Worm (Caenorhabditis elegans): ENCODE results near the gene C42D4.13.

Gene C42D4.13

DNA sequence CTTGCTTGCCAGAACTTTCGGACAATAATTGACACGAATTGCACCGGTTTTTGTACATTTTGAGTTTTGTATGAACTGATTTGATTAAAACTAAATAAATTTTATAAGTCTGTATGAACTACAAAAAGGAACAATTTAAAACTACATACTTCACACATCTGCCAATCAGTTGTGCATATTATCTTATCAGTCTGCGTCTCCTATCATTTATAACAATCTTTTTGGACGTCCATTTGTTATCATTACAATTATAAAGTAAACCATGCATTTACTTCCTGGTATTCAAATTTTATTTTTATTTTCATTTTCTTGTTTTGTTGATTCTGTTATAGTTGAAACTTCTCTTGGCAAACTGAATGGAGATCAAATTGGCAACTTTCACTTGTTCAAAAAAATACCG is 7.6 kb downstream of the C42D4.13 start, which contains the start of gene cest-10:
Gene cest-10, plus strand, starts transcription at position 254 of the 400 bp plus-strand sequence.
- TF ChIP-seq F13C5.2 (tag; optimal IDR thresholded peaks at IDR 0.05): no peak
- TF ChIP-seq hmg-4 (GFP tag; optimal IDR thresholded peaks at IDR 0.05): no peak

DNA sequence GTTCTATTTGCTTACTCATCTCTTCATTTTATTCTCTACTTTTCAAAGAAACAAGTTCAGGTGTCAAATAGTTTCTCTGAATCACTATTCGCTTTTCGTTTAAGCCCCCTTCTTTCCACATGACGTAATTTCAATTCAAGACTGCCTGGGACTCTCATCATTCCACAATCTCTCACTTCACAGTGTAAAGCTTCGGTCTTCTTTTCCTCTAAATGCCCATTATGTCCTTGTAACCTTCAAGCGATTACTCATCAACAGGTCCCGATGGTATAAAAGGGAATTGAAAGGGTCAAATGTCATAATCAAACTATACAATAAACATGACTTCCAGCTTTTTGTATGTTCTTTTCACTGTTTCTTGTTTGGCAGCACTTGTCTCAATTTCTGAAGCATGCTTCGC is 9.0 kb downstream of the C42D4.13 start, which contains the start of gene C42D4.3:
Gene C42D4.3, plus strand, starts transcription at position 298 of the 400 bp plus-strand sequence.
- TF ChIP-seq pes-1 (GFP tag; IDR thresholded peaks at IDR 0.05): no peak
- TF ChIP-seq B0310.2 (tag; optimal IDR thresholded peaks at IDR 0.05): no peak
- TF ChIP-seq ceh-36 (tag; optimal IDR thresholded peaks at IDR 0.05): no peak
- no peak for TF ChIP-seq F13C5.2 (tag; optimal IDR thresholded peaks at IDR 0.05)
- no peak for TF ChIP-seq aly-1 (tag; optimal IDR thresholded peaks at IDR 0.05)

- TF ChIP-seq flt-1 (GFP tag; IDR thresholded peaks at IDR 0.05): no peak
Observed at ce11 chrIV:7176887-7177286, 11.0 kb downstream of the C42D4.13 start, which contains the start of gene str-44. Gene str-44, plus strand, starts transcription at chrIV:7177187.

DNA sequence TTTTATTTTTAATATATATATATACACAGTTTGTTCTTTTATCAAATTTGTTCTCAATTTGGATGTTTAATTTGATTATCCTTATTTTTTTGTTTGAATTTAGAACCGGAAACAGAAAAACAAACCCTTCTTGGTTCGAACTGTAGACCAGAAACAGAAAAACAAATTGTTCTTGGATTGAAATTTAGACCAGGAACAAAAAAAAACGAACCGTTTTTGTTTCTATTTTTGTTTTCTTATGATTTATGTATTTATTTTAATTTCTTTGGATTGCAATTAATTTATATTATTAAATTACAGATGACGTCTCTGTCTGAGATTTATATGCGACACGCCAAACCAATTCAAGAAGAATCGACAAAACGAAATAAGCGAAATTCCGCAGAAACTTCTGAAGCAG is 12.6 kb downstream of the C42D4.13 start, which contains the start of gene C42D4.19:
Gene C42D4.19, plus strand, starts transcription at position 301 of the 400 bp plus-strand sequence.
- TF ChIP-seq B0310.2 (tag; optimal IDR thresholded peaks at IDR 0.05) (no peak), hmg-4 (GFP tag; optimal IDR thresholded peaks at IDR 0.05) (no peak), pes-1 (GFP tag; IDR thresholded peaks at IDR 0.05) (no peak), ama-1 (optimal IDR thresholded peaks at IDR 0.05) (no peak), hnd-1 (tag; optimal IDR thresholded peaks at IDR 0.05) (no peak), tbx-37 (GFP tag; conservative IDR thresholded peaks at IDR 0.05) (no peak), flt-1 (GFP tag; IDR thresholded peaks at IDR 0.05) (no peak), ets-7 (tag; optimal IDR thresholded peaks at IDR 0.05) (no peak), ceh-36 (tag; optimal IDR thresholded peaks at IDR 0.05) (no peak), tra-4 (tag; optimal IDR thresholded peaks at IDR 0.05) (no peak), aly-1 (tag; optimal IDR thresholded peaks at IDR 0.05) (no peak), tbx-11 (GFP tag; IDR thresholded peaks at IDR 0.05) (no peak)

ce11 chrIV:7173489-7173888 is 14.4 kb downstream of the C42D4.13 start, which contains the start of gene str-1:
Gene str-1, plus strand, starts transcription at chrIV:7173789.
- TF ChIP-seq aly-1 (tag; optimal IDR thresholded peaks at IDR 0.05) (no peak), tra-4 (tag; optimal IDR thresholded peaks at IDR 0.05) (no peak), ama-1 (optimal IDR thresholded peaks at IDR 0.05) (no peak), ceh-36 (tag; optimal IDR thresholded peaks at IDR 0.05) (no peak), pes-1 (GFP tag; IDR thresholded peaks at IDR 0.05) (no peak), F13C5.2 (tag; optimal IDR thresholded peaks at IDR 0.05) (no peak), hmg-4 (GFP tag; optimal IDR thresholded peaks at IDR 0.05) (no peak), hmbx-1 (tag; optimal IDR thresholded peaks at IDR 0.05) (no peak), tbx-37 (GFP tag; conservative IDR thresholded peaks at IDR 0.05) (no peak), ceh-13 (GFP tag; optimal IDR thresholded peaks at IDR 0.05) (no peak), sea-1 (GFP tag; conservative IDR thresholded peaks at IDR 0.05) (no peak), B0310.2 (tag; optimal IDR thresholded peaks at IDR 0.05) (no peak)

ce11 chrIV:7171222-7171621 is 16.7 kb downstream of the C42D4.13 start, which contains the start of gene str-220:
Gene str-220, minus strand, starts transcription at chrIV:7171322.
- TF ChIP-seq ama-1 (optimal IDR thresholded peaks at IDR 0.05) (no peak), ets-7 (tag; optimal IDR thresholded peaks at IDR 0.05) (no peak), tbx-37 (GFP tag; conservative IDR thresholded peaks at IDR 0.05) (no peak), scrt-1 (GFP tag; IDR thresholded peaks at IDR 0.05) (no peak), flt-1 (GFP tag; IDR thresholded peaks at IDR 0.05) (no peak), pes-1 (GFP tag; IDR thresholded peaks at IDR 0.05) (no peak), hnd-1 (tag; optimal IDR thresholded peaks at IDR 0.05) (no peak), sea-1 (GFP tag; conservative IDR thresholded peaks at IDR 0.05) (no peak), aly-1 (tag; optimal IDR thresholded peaks at IDR 0.05) (no peak), tbx-11 (GFP tag; IDR thresholded peaks at IDR 0.05) (no peak), F13C5.2 (tag; optimal IDR thresholded peaks at IDR 0.05) (no peak), hmbx-1 (tag; optimal IDR thresholded peaks at IDR 0.05) (no peak), tra-4 (tag; optimal IDR thresholded peaks at IDR 0.05) (no peak), B0310.2 (tag; optimal IDR thresholded peaks at IDR 0.05) (no peak)

ce11 chrIV:7167983-7168760 is 19.8 kb downstream of the C42D4.13 start, which contains the start of gene skr-16:
Gene skr-16, plus strand, starts transcription at chrIV:7168710.
- TF ChIP-seq B0310.2 (tag; optimal IDR thresholded peaks at IDR 0.05) (no peak), tbx-11 (GFP tag; IDR thresholded peaks at IDR 0.05) (no peak), scrt-1 (GFP tag; IDR thresholded peaks at IDR 0.05) (no peak), hmg-4 (GFP tag; optimal IDR thresholded peaks at IDR 0.05) (no peak), flt-1 (GFP tag; IDR thresholded peaks at IDR 0.05) (no peak), ets-7 (tag; optimal IDR thresholded peaks at IDR 0.05) (no peak), pes-1 (GFP tag; IDR thresholded peaks at IDR 0.05) (no peak), sea-1 (GFP tag; conservative IDR thresholded peaks at IDR 0.05) (no peak), aly-1 (tag; optimal IDR thresholded peaks at IDR 0.05) (no peak), hmbx-1 (tag; optimal IDR thresholded peaks at IDR 0.05) (no peak), ceh-36 (tag; optimal IDR thresholded peaks at IDR 0.05) (no peak), tbx-37 (GFP tag; conservative IDR thresholded peaks at IDR 0.05) (no peak), ama-1 (optimal IDR thresholded peaks at IDR 0.05) (no peak), F13C5.2 (tag; optimal IDR thresholded peaks at IDR 0.05) (no peak), tra-4 (tag; optimal IDR thresholded peaks at IDR 0.05) (no peak)

DNA sequence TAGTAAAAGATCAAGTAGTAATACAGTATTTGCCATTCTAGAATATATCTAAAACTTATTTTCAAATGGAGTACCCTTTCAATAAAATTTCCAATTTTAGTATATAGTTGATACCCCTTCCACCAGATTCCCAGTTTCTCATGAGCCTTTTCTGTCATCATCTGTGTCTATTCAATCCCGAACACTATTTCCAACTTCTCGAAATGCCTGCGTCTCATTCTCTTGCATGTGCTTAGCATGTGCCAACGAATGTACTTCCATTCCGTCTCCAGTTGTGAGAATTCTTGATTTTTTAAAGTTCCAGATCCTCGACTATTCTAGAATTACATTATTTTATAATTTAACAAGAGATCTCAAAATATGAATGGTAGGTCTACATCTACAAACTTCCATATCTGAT is 21.4 kb downstream of the C42D4.13 start, which contains the start of gene C42D4.18:
Gene C42D4.18, plus strand, starts transcription at position 231 of the 400 bp plus-strand sequence.
- TF ChIP-seq ama-1 (optimal IDR thresholded peaks at IDR 0.05) (no peak), hmbx-1 (tag; optimal IDR thresholded peaks at IDR 0.05) (no peak), ceh-36 (tag; optimal IDR thresholded peaks at IDR 0.05) (no peak), flt-1 (GFP tag; IDR thresholded peaks at IDR 0.05) (no peak), F13C5.2 (tag; optimal IDR thresholded peaks at IDR 0.05) (no peak), sea-1 (GFP tag; conservative IDR thresholded peaks at IDR 0.05) (no peak), tbx-37 (GFP tag; conservative IDR thresholded peaks at IDR 0.05) (no peak), scrt-1 (GFP tag; IDR thresholded peaks at IDR 0.05) (no peak), tbx-11 (GFP tag; IDR thresholded peaks at IDR 0.05) (no peak), tra-4 (tag; optimal IDR thresholded peaks at IDR 0.05) (no peak)
